Worm (Caenorhabditis elegans) whole organism, L4 larva: ENCODE results near the gene srd-1.

Experiments used
- F10B5.3 ChIP-seq: sonication (generic microtip); optimal IDR thresholded peaks from 2 replicates; lab custom pipeline; 2016; ENCODE audit warnings: mild to moderate bottlenecking, missing genetic modification characterization, missing compliant biosample characterization
- F37D6.2 ChIP-seq: sonication (generic microtip); optimal IDR thresholded peaks from 2 replicates; lab custom pipeline; 2016; ENCODE audit warnings: mild to moderate bottlenecking, missing genetic modification characterization, missing compliant biosample characterization
- ZK546.5 ChIP-seq, 2 experiments: sonication (generic microtip); optimal IDR thresholded peaks; 2 replicates each; lab custom pipeline; 2017; ENCODE audit warnings: missing biosample characterization in 2 of 2, missing genetic modification characterization in 2 of 2
- aha-1 ChIP-seq: fragments of 150-350 bp; peaks from one replicate; lab custom pipeline; 2014; ENCODE audit warnings: missing biosample characterization, missing genetic modification characterization
- attf-4 ChIP-seq: sonication (generic microtip); optimal IDR thresholded peaks from 3 replicates; lab custom pipeline; 2017; ENCODE audit warnings: missing biosample characterization, missing genetic modification characterization
- ceh-20 ChIP-seq: fragments of 200-800 bp; sonication (Bioruptor generic); IDR thresholded peaks from 2 replicates; pipeline ENCODE4 v1.3.6; 2022; ENCODE audit warnings: missing genetic modification reagents, missing genetic modification characterization, missing compliant biosample characterization
- ceh-44 ChIP-seq: fragments of 200-800 bp; sonication (Bioruptor generic); IDR thresholded peaks from 2 replicates; pipeline ENCODE4 v1.3.6; 2022; ENCODE audit warnings: missing genetic modification reagents, missing genetic modification characterization, missing compliant biosample characterization
- ces-1 ChIP-seq: fragments of 150-350 bp; sonication (generic microtip); optimal IDR thresholded peaks from 4 replicates; lab custom pipeline; 2014; ENCODE audit warnings: missing biosample characterization, missing genetic modification reagents, missing genetic modification characterization
- cey-2 ChIP-seq: sonication (generic microtip); optimal IDR thresholded peaks from 3 replicates; lab custom pipeline; 2017; ENCODE audit warnings: missing genetic modification characterization, mild to moderate bottlenecking, missing compliant biosample characterization, antibody characterized with exemption, borderline replicate concordance; ENCODE audit not compliant: insufficient read depth
- daf-8 ChIP-seq: fragments of 200-800 bp; sonication (Bioruptor generic); IDR thresholded peaks from 2 replicates; pipeline ENCODE4 v1.3.6; 2022; ENCODE audit warnings: missing genetic modification characterization, missing compliant biosample characterization
- dve-1 ChIP-seq: sonication (generic microtip); optimal IDR thresholded peaks from 2 replicates; lab custom pipeline; 2017; ENCODE audit warnings: antibody characterized with exemption, mild to moderate bottlenecking, missing genetic modification characterization, missing compliant biosample characterization; ENCODE audit not compliant: insufficient read depth
- fkh-10 ChIP-seq: fragments of 150-350 bp; optimal IDR thresholded peaks from 2 replicates; lab custom pipeline; 2014; ENCODE audit warnings: missing biosample characterization, missing genetic modification reagents, missing genetic modification characterization
- hif-1 ChIP-seq, 2 experiments: sonication (generic microtip); optimal IDR thresholded peaks; 2 replicates each; lab custom pipeline; 2016 to 2017; ENCODE audit warnings: missing compliant biosample characterization in 2 of 2, missing genetic modification characterization in 2 of 2, missing genetic modification reagents in 2 of 2, missing genotype in 2 of 2, mild to moderate bottlenecking in 1 of 2
- lin-1 ChIP-seq: fragments of 200-800 bp; sonication (Bioruptor generic); IDR thresholded peaks from 2 replicates; pipeline ENCODE4 v1.3.6; 2022; ENCODE audit warnings: missing genetic modification reagents, missing genetic modification characterization, missing compliant biosample characterization
- lin-15B ChIP-seq: fragments of 150-350 bp; sonication (generic microtip); optimal IDR thresholded peaks from 3 replicates; lab custom pipeline; 2014; ENCODE audit warnings: missing biosample characterization, missing genetic modification characterization
- lin-38 ChIP-seq: fragments of 200-800 bp; sonication (Bioruptor generic); IDR thresholded peaks from 2 replicates; pipeline ENCODE4 v1.3.6; 2022; ENCODE audit warnings: missing genetic modification reagents, missing genetic modification characterization, missing compliant biosample characterization
- lsy-2 ChIP-seq, 2 experiments: fragments of 150-350 bp in 1 of 2; sonication (generic microtip) in 1 of 2; optimal IDR thresholded peaks; 2 replicates each; lab custom pipeline; 2014 to 2017; ENCODE audit warnings: missing biosample characterization in 2 of 2, missing genetic modification characterization in 2 of 2
- madf-9 ChIP-seq: fragments of 200-800 bp; sonication (Bioruptor generic); conservative IDR thresholded peaks from 2 replicates; pipeline ENCODE4 v1.3.6; 2022; ENCODE audit warnings: missing genetic modification reagents, missing genetic modification characterization, missing compliant biosample characterization
- mxl-2 ChIP-seq: fragments of 200-800 bp; sonication (Bioruptor generic); conservative IDR thresholded peaks from 2 replicates; pipeline ENCODE4 v1.3.6; 2022; ENCODE audit warnings: missing genetic modification reagents, missing genetic modification characterization, missing compliant biosample characterization
- mxl-3 ChIP-seq: fragments of 200-800 bp; sonication (Bioruptor generic); optimal IDR thresholded peaks from 2 replicates; lab custom pipeline; 2018; ENCODE audit warnings: mild to moderate bottlenecking, missing genetic modification characterization, missing compliant biosample characterization
- nhr-10 ChIP-seq: fragments of 150-350 bp; optimal IDR thresholded peaks from 2 replicates; lab custom pipeline; 2014; ENCODE audit warnings: missing biosample characterization, missing genetic modification characterization
- nhr-102 ChIP-seq: sonication (generic microtip); optimal IDR thresholded peaks from 2 replicates; lab custom pipeline; 2016; ENCODE audit warnings: mild to moderate bottlenecking, missing genetic modification characterization, moderate library complexity, missing compliant biosample characterization
- nhr-11 ChIP-seq: fragments of 150-350 bp; optimal IDR thresholded peaks from 2 replicates; lab custom pipeline; 2014; ENCODE audit warnings: missing biosample characterization, missing genetic modification characterization
- nhr-28 ChIP-seq: fragments of 150-350 bp; optimal IDR thresholded peaks from 2 replicates; lab custom pipeline; 2014; ENCODE audit warnings: missing biosample characterization, missing genetic modification characterization
- nhr-6 ChIP-seq: fragments of 150-350 bp; optimal IDR thresholded peaks from 2 replicates; lab custom pipeline; 2014; ENCODE audit warnings: missing biosample characterization, missing genetic modification characterization
- nhr-77 ChIP-seq: fragments of 150-350 bp; optimal IDR thresholded peaks from 2 replicates; lab custom pipeline; 2014; ENCODE audit warnings: missing biosample characterization, missing genetic modification characterization
- set-16 ChIP-seq: fragments of 200-800 bp; sonication (Bioruptor generic); IDR thresholded peaks from 2 replicates; pipeline ENCODE4 v1.3.6; 2022; ENCODE audit warnings: missing genetic modification reagents, missing genetic modification characterization, missing compliant biosample characterization
- spr-1 ChIP-seq: sonication (generic microtip); optimal IDR thresholded peaks from 2 replicates; lab custom pipeline; 2016; ENCODE audit warnings: mild to moderate bottlenecking, missing genetic modification characterization, missing compliant biosample characterization
- tag-97 ChIP-seq: fragments of 200-800 bp; sonication (Bioruptor generic); IDR thresholded peaks from 2 replicates; pipeline ENCODE4 v1.3.6; 2022; ENCODE audit warnings: missing genetic modification characterization, missing compliant biosample characterization
- unc-130 ChIP-seq: sonication (generic microtip); optimal IDR thresholded peaks from 2 replicates; lab custom pipeline; 2016; ENCODE audit warnings: missing genetic modification reagents, missing genetic modification characterization, missing compliant biosample characterization
- unc-39 ChIP-seq: sonication (generic microtip); optimal IDR thresholded peaks from 2 replicates; lab custom pipeline; 2017; ENCODE audit warnings: missing biosample characterization, missing genetic modification characterization
- unc-62 ChIP-seq, 3 experiments: fragments of 150-350 bp in 1 of 3; sonication (generic microtip); optimal IDR thresholded peaks in 2 of 3; peaks in 1 of 3; 1 replicate in 1 of 3; 2 replicates in 2 of 3; lab custom pipeline; 2014 to 2017; ENCODE audit warnings: missing biosample characterization in 3 of 3, missing genetic modification characterization in 3 of 3, missing genetic modification reagents in 3 of 3, missing genotype in 1 of 3
- zfp-2 ChIP-seq: sonication (generic microtip); optimal IDR thresholded peaks from 2 replicates; lab custom pipeline; 2016; ENCODE audit warnings: mild to moderate bottlenecking, missing genetic modification characterization, missing compliant biosample characterization
- zfp-3 ChIP-seq: fragments of 200-800 bp; sonication (Bioruptor generic); conservative IDR thresholded peaks from 2 replicates; pipeline ENCODE4 v1.3.6; 2022; ENCODE audit warnings: missing genetic modification reagents, missing genetic modification characterization, missing compliant biosample characterization
- ztf-11 ChIP-seq: fragments of 150-350 bp; optimal IDR thresholded peaks from 2 replicates; lab custom pipeline; 2014; ENCODE audit warnings: missing biosample characterization, missing genetic modification characterization

srd-1 gene

DNA sequence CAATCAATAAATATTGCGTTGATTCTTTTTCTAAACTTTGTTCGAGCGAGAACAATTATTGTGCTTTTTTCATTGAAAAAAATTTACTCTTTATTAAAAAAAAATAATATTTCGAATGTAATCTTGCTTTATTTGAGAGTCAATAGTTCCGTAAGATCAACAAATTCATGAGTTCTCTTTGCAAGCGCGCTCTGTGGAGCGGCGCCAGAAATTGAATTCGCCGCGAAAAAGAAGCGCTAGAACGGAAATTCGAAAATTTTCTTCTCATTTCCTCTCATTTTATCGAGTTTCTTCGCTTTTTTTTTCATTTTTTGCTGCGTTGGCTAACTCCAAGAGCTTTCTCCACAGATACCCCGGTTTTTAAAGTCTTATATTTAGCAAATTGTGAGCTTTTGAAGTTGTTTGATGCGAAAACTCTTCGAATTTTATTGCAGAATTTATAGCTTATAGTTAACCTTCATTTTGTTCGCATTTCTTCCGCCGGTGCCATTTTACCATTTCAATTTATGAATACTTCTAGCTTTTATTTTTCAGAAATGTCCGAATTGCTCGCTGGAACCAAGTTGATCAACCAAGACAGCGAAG, 14.6 kb upstream of the srd-1 start, which contains the start of gene R05H5.3 (continued):
- TF ChIP-seq ztf-11 (tag; lab: Kevin White, UChicago) = no peak
- TF ChIP-seq mxl-2 (GFP tag; lab: Robert Waterston, UW) = no peak
- TF ChIP-seq nhr-6 = peak; percentile 77
- TF ChIP-seq set-16 (GFP tag; lab: Robert Waterston, UW) = no peak
- no peak for TF ChIP-seq dve-1 (tag; lab: Kevin White, UChicago)
- TF ChIP-seq fkh-10 = peak; percentile 71
- peak; percentile 70 for TF ChIP-seq ces-1
- no peak for TF ChIP-seq daf-8 (GFP tag; lab: Robert Waterston, UW)
- no peak for TF ChIP-seq madf-9 (GFP tag; lab: Robert Waterston, UW)
- TF ChIP-seq lsy-2 (tag; optimal IDR thresholded peaks at IDR 0.05; lab: Kevin White, UChicago) = no peak
- TF ChIP-seq tag-97 (GFP tag; lab: Robert Waterston, UW) = no peak
- TF ChIP-seq ceh-20 (GFP tag; lab: Robert Waterston, UW) = no peak
- peak in 1 of 2 experiments; percentile 70 for TF ChIP-seq hif-1 (tag; optimal IDR thresholded peaks at IDR 0.05; lab: Kevin White, UChicago)
- TF ChIP-seq mxl-3 (GFP tag; lab: Kevin White, UChicago) = no peak
- TF ChIP-seq zfp-3 (GFP tag; lab: Robert Waterston, UW) = no peak
- TF ChIP-seq lin-15B (tag; lab: Kevin White, UChicago) = no peak
- no peak for TF ChIP-seq F37D6.2 (tag; lab: Kevin White, UChicago)
- no peak for TF ChIP-seq F10B5.3 (tag; lab: Kevin White, UChicago)
- TF ChIP-seq aha-1 (tag; lab: Kevin White, UChicago) = peak; percentile 74
- TF ChIP-seq unc-62 (GFP tag; optimal IDR thresholded peaks at IDR 0.05 in 1 of 2; lab: Kevin White, UChicago) = no peak
- no peak for TF ChIP-seq unc-62 (tag; optimal IDR thresholded peaks at IDR 0.05; lab: Kevin White, UChicago)
- TF ChIP-seq cey-2 = no peak
- TF ChIP-seq ZK546.5 (tag; optimal IDR thresholded peaks at IDR 0.05; lab: Kevin White, UChicago) = no peak
- peak; percentile 93 for TF ChIP-seq lin-38
- TF ChIP-seq nhr-10 (tag; lab: Kevin White, UChicago) = no peak

DNA sequence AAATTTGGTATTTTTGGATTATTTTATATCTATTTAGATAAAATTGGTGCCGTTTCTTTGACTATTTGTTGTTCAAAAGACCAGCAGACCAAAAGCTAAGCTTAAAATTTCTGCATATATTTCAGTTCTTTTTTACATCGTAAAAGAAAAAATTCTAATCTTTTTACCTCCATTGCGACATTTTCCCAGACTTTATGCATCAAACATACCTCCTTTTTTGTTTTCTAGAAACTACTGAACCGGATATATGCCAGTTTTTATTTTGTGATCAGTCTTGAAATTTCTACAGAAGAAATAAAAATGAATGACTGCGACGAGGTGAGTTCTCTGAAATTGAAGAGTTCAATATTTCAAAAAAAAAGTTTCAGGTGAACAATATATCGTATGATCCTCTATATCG, 12.1 kb upstream of the srd-1 start, which contains the start of gene srb-6:
Gene srb-6 (plus strand): TSS at position 301 of the 400 bp plus-strand sequence.
- TF ChIP-seq hif-1 (tag; optimal IDR thresholded peaks at IDR 0.05; lab: Kevin White, UChicago) (no peak), daf-8 (GFP tag; lab: Robert Waterston, UW) (no peak), nhr-11 (tag; lab: Kevin White, UChicago) (no peak), nhr-77 (no peak), ztf-11 (tag; lab: Kevin White, UChicago) (no peak), spr-1 (tag; lab: Kevin White, UChicago) (no peak), ceh-44 (no peak), mxl-2 (GFP tag; lab: Robert Waterston, UW) (no peak), unc-130 (GFP tag; lab: Kevin White, UChicago) (no peak), attf-4 (tag; lab: Kevin White, UChicago) (no peak), set-16 (GFP tag; lab: Robert Waterston, UW) (no peak), nhr-28 (tag; lab: Kevin White, UChicago) (no peak), nhr-10 (tag; lab: Kevin White, UChicago) (no peak), unc-39 (tag; lab: Kevin White, UChicago) (no peak)

DNA sequence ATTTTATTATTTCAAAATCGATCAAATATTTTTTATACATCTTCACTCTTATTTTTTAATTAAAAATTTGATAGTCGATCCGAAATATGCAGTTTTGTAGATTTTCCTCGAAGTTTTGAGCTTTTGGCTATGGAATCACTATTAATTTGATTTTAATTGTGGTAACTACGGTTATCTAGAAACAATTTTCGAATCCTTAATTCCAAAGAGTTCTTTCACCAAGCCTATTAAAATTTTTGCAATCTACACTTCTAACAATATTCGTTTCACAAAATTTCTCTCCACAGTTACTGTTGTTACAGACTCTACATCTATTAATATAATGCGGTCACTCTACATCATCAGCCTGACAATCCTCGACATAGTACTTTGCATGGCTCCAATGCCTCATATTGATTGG, 9.7 kb upstream of the srd-1 start, which contains the start of gene R05H5.7:
Gene R05H5.7 (plus strand): TSS at position 301 of the 400 bp plus-strand sequence.
- no peak for TF ChIP-seq nhr-102 (tag; lab: Kevin White, UChicago)
- no peak for TF ChIP-seq dve-1 (tag; lab: Kevin White, UChicago)
- TF ChIP-seq attf-4 (tag; lab: Kevin White, UChicago) = no peak
- no peak for TF ChIP-seq lin-1 (GFP tag; lab: Robert Waterston, UW)
- no peak for TF ChIP-seq zfp-2
- no peak for TF ChIP-seq nhr-11 (tag; lab: Kevin White, UChicago)
